Worm (Caenorhabditis elegans) whole organism, late embryonic: ENCODE results near the gene Y50D4A.10.

Experiments used
- K02D7.2 ChIP-seq: sonication (generic microtip); optimal IDR thresholded peaks from 2 replicates; lab custom pipeline; 2017; ENCODE audit warnings: mild to moderate bottlenecking, missing genetic modification characterization, missing compliant biosample characterization
- ama-1 ChIP-seq: fragments of 150-350 bp; optimal IDR thresholded peaks from 2 replicates; lab custom pipeline; 2014
- eyg-1 ChIP-seq: sonication (generic microtip); optimal IDR thresholded peaks from 2 replicates; lab custom pipeline; 2016; ENCODE audit warnings: missing genotype, missing genetic modification characterization, missing compliant biosample characterization
- hlh-30 ChIP-seq: sonication (generic microtip); optimal IDR thresholded peaks from 2 replicates; lab custom pipeline; 2017; ENCODE audit warnings: antibody characterized with exemption, missing genetic modification characterization, missing compliant biosample characterization; ENCODE audit not compliant: insufficient read depth
- nhr-11 ChIP-seq: fragments of 150-350 bp; optimal IDR thresholded peaks from 2 replicates; lab custom pipeline; 2014; ENCODE audit warnings: missing biosample characterization, missing genetic modification characterization
- pat-9 ChIP-seq: fragments of 200-800 bp; sonication (Bioruptor generic); optimal IDR thresholded peaks from 2 replicates; lab custom pipeline; 2018; ENCODE audit warnings: mild to moderate bottlenecking, missing genetic modification characterization, moderate library complexity, missing compliant biosample characterization
- pha-2 ChIP-seq: sonication (generic microtip); optimal IDR thresholded peaks from 2 replicates; lab custom pipeline; 2017; ENCODE audit warnings: mild to moderate bottlenecking, missing genetic modification characterization, missing compliant biosample characterization

ce11 chrV:1199219-1199889 is 21.0 kb downstream of the Y50D4A.10 start, which contains the start of gene Y50D4A.6:
- no peak for TF ChIP-seq hlh-30 (tag; lab: Kevin White, UChicago)
- TF ChIP-seq pha-2 (tag; lab: Kevin White, UChicago), result no peak
- TF ChIP-seq nhr-11 (tag; lab: Kevin White, UChicago), result no peak
- no peak for TF ChIP-seq pat-9
- TF ChIP-seq eyg-1 (tag; lab: Kevin White, UChicago), result no peak
- no peak for TF ChIP-seq ama-1 (lab: Kevin White, UChicago)
- no peak for TF ChIP-seq K02D7.2 (tag; lab: Kevin White, UChicago)
